Fruit fly (Drosophila melanogaster): Measurements from ENCODE around the gene glo.

Gene glo

dm6 chr3R:11778012-11778865 is 41.0 kb downstream of the glo start (continued):
- peak in 1 of 2 experiments; percentile 94 for TF ChIP-seq eve (GFP tag; optimal IDR thresholded peaks at IDR 0.05)
- TF ChIP-seq ERR (GFP tag; optimal IDR thresholded peaks at IDR 0.05), result no peak
- peak; percentile 84; the same call in 2 of the 3 replicates for TF ChIP-seq CG34422 (GFP tag; IDR thresholded peaks at IDR 0.05)
- TF ChIP-seq CG11504 (tag; optimal IDR thresholded peaks at IDR 0.05), result peak; percentile 76
- peak; percentile 49 for TF ChIP-seq CG30020 (tag; optimal IDR thresholded peaks at IDR 0.05)
- peak; percentile 88 for TF ChIP-seq pfk (GFP tag; optimal IDR thresholded peaks at IDR 0.05)
- peak; percentile 7; the same call in 1 of the 2 replicates for TF ChIP-seq E2f2 (GFP tag; IDR thresholded peaks at IDR 0.05)
- peak; percentile 52 for TF ChIP-seq CG18764 (GFP tag; optimal IDR thresholded peaks at IDR 0.05)
- no peak for TF ChIP-seq dimm (GFP tag; IDR thresholded peaks at IDR 0.05)
- TF ChIP-seq CG11398 (GFP tag; optimal IDR thresholded peaks at IDR 0.05), result peak; percentile 7
- peak; percentile 8 for TF ChIP-seq CG4854 (GFP tag; optimal IDR thresholded peaks at IDR 0.05)
- peak; percentile 6 for TF ChIP-seq Mad (GFP tag; optimal IDR thresholded peaks at IDR 0.05)
- peak; percentile 94 for TF ChIP-seq pros (GFP tag; optimal IDR thresholded peaks at IDR 0.05)
- TF ChIP-seq sr (GFP tag; IDR thresholded peaks at IDR 0.05), result no peak
- TF ChIP-seq prd (optimal IDR thresholded peaks at IDR 0.05), result no peak
- TF ChIP-seq prd (GFP tag; IDR thresholded peaks at IDR 0.05), result peak; percentile 68; the same call in 2 of the 3 replicates
- TF ChIP-seq Sry-β (GFP tag; optimal IDR thresholded peaks at IDR 0.05), result no peak
- peak; percentile 65 for TF ChIP-seq Ets97D (GFP tag; optimal IDR thresholded peaks at IDR 0.05)
- peak; percentile 77 for TF ChIP-seq Asciz (GFP tag; optimal IDR thresholded peaks at IDR 0.05)
- peak; percentile 76 for TF ChIP-seq odd (GFP tag; optimal IDR thresholded peaks at IDR 0.05)
- TF ChIP-seq Sox100B (GFP tag; optimal IDR thresholded peaks at IDR 0.05), result peak; percentile 90
- peak; percentile 45 for TF ChIP-seq jumu (GFP tag; optimal IDR thresholded peaks at IDR 0.05)
- TF ChIP-seq Dref (GFP tag; IDR thresholded peaks at IDR 0.05), result no peak
- peak; percentile 93 for TF ChIP-seq cg (GFP tag; optimal IDR thresholded peaks at IDR 0.05)
- peak; percentile 24 for TF ChIP-seq CG9609 (GFP tag; optimal IDR thresholded peaks at IDR 0.05)
- peak; percentile 52 for TF ChIP-seq chn (GFP tag; optimal IDR thresholded peaks at IDR 0.05)
- TF ChIP-seq NC2β (GFP tag; optimal IDR thresholded peaks at IDR 0.05), result peak; percentile 59
- TF ChIP-seq CG4328 (GFP tag; optimal IDR thresholded peaks at IDR 0.05), result peak; percentile 57
- TF ChIP-seq lmd (GFP tag; IDR thresholded peaks at IDR 0.05), result peak; percentile 70
- peak; percentile 55 for TF ChIP-seq CG9215 (GFP tag; IDR thresholded peaks at IDR 0.05)
- TF ChIP-seq ATbp (GFP tag; optimal IDR thresholded peaks at IDR 0.05), result peak; percentile 21
- TF ChIP-seq lab (GFP tag; optimal IDR thresholded peaks at IDR 0.05), result peak; percentile 63
- peak; percentile 43; the same call in 1 of the 2 replicates for TF ChIP-seq CG11247 (GFP tag; IDR thresholded peaks at IDR 0.05)
- no peak for TF ChIP-seq en (GFP tag; optimal IDR thresholded peaks at IDR 0.05)
- no peak; the same call in 1 of the 2 replicates for TF ChIP-seq stc (GFP tag; IDR thresholded peaks at IDR 0.05)
- peak; percentile 75 for TF ChIP-seq CG10431 (GFP tag; optimal IDR thresholded peaks at IDR 0.05)
- peak; percentile 27 for TF ChIP-seq CG13123 (GFP tag; optimal IDR thresholded peaks at IDR 0.05)
- TF ChIP-seq GATAe (GFP tag; conservative IDR thresholded peaks at IDR 0.05), result no peak
- TF ChIP-seq CG7963 (GFP tag; IDR thresholded peaks at IDR 0.05; ENCODE audit: partially characterized antibody), result peak; percentile 37; the same call in 1 of the 3 replicates
- peak; percentile 49 for TF ChIP-seq da (GFP tag; optimal IDR thresholded peaks at IDR 0.05)
- TF ChIP-seq Max (GFP tag; optimal IDR thresholded peaks at IDR 0.05), result peak; percentile 15
- peak; percentile 43 to 44 for TF ChIP-seq bsh (GFP tag; optimal IDR thresholded peaks at IDR 0.05)
- peak; percentile 4 for TF ChIP-seq sqz (GFP tag; optimal IDR thresholded peaks at IDR 0.05)
- 0 out of 2 replicates have a peak, but pooled peaks have one; percentile 18 for TF ChIP-seq CG14667 (GFP tag; IDR thresholded peaks at IDR 0.05)
- TF ChIP-seq fu2 (GFP tag; optimal IDR thresholded peaks at IDR 0.05), result no peak
- TF ChIP-seq Aef1 (GFP tag; IDR thresholded peaks at IDR 0.05), result no peak
- peak; percentile 78 for TF ChIP-seq CG18619 (GFP tag; optimal IDR thresholded peaks at IDR 0.05)
- TF ChIP-seq NfI (GFP tag; optimal IDR thresholded peaks at IDR 0.05), result peak; percentile 48
- peak; percentile 85 for TF ChIP-seq CG17361 (GFP tag; IDR thresholded peaks at IDR 0.05)
